Worm (Caenorhabditis elegans) whole organism, late embryonic: Measurements from ENCODE around the gene rfl-1.

Source experiments
- ceh-19 ChIP-seq: fragments of 200-800 bp; sonication (Bioruptor generic); optimal IDR thresholded peaks from 2 replicates; lab custom pipeline; 2018; ENCODE audit warnings: mild to moderate bottlenecking, missing genetic modification characterization, missing compliant biosample characterization
- dmd-4 ChIP-seq: sonication (generic microtip); optimal IDR thresholded peaks from 2 replicates; lab custom pipeline; 2016; ENCODE audit warnings: borderline replicate concordance, missing genetic modification characterization, missing compliant biosample characterization
- dve-1 ChIP-seq: sonication (generic microtip); optimal IDR thresholded peaks from 2 replicates; lab custom pipeline; 2017; ENCODE audit warnings: antibody characterized with exemption, mild to moderate bottlenecking, missing genetic modification characterization, missing compliant biosample characterization
- fkh-10 ChIP-seq: fragments of 150-350 bp; optimal IDR thresholded peaks from 2 replicates; lab custom pipeline; 2014; ENCODE audit warnings: missing biosample characterization, missing genetic modification reagents, missing genetic modification characterization
- hlh-8 ChIP-seq: sonication (generic microtip); optimal IDR thresholded peaks from 2 replicates; lab custom pipeline; 2016; ENCODE audit warnings: missing genotype, missing genetic modification characterization, missing compliant biosample characterization
- madf-2 ChIP-seq: sonication (generic microtip); optimal IDR thresholded peaks from 2 replicates; lab custom pipeline; 2017; ENCODE audit warnings: missing genetic modification characterization, missing compliant biosample characterization
- nfya-1 ChIP-seq: sonication (generic microtip); optimal IDR thresholded peaks from 2 replicates; lab custom pipeline; 2017; ENCODE audit warnings: missing genetic modification characterization, mild to moderate bottlenecking, missing compliant biosample characterization, antibody characterized with exemption, moderate library complexity
- npax-4 ChIP-seq: sonication (generic microtip); optimal IDR thresholded peaks from 2 replicates; lab custom pipeline; 2016; ENCODE audit warnings: missing genetic modification characterization, missing compliant biosample characterization
- pha-4 ChIP-seq: fragments of 150-350 bp; optimal IDR thresholded peaks from 2 replicates; lab custom pipeline; 2018; ENCODE audit warnings: missing biosample characterization, missing genetic modification reagents, missing genetic modification characterization
- pqm-1 ChIP-seq: sonication (generic microtip); optimal IDR thresholded peaks from 2 replicates; lab custom pipeline; 2016; ENCODE audit warnings: missing genetic modification characterization, missing compliant biosample characterization
- pros-1 ChIP-seq: fragments of 150-350 bp; optimal IDR thresholded peaks from 2 replicates; lab custom pipeline; 2014; ENCODE audit warnings: missing biosample characterization, missing genetic modification reagents, missing genetic modification characterization
- tbx-7 ChIP-seq: sonication (generic microtip); optimal IDR thresholded peaks from 2 replicates; lab custom pipeline; 2016; ENCODE audit warnings: missing genotype, missing genetic modification characterization, missing compliant biosample characterization
- unc-42 ChIP-seq: sonication (generic microtip); optimal IDR thresholded peaks from 2 replicates; lab custom pipeline; 2016; ENCODE audit warnings: missing genotype, missing genetic modification characterization, missing compliant biosample characterization

- TF ChIP-seq ceh-19 (no peak), npax-4 (tag; lab: Kevin White, UChicago) (no peak), pha-4 (no peak), tbx-7 (no peak), madf-2 (tag; lab: Kevin White, UChicago) (no peak), hlh-8 (tag; lab: Kevin White, UChicago) (no peak), fkh-10 (GFP tag; lab: Kevin White, UChicago) (no peak), dmd-4 (no peak), dve-1 (tag; lab: Kevin White, UChicago) (no peak), pqm-1 (tag; lab: Kevin White, UChicago) (no peak), unc-42 (tag; lab: Kevin White, UChicago) (no peak), nfya-1 (tag; lab: Kevin White, UChicago) (no peak), pros-1 (tag; lab: Kevin White, UChicago) (no peak)
Measured at ce11 chrIII:6989201-6989600, 31.8 kb upstream of the rfl-1 start.
